Worm (Caenorhabditis elegans) whole organism, midembryonic: ENCODE measurements around the gene ntl-4.

Experiments used
- cog-1 ChIP-seq: sonication (generic microtip); optimal IDR thresholded peaks from 2 replicates; lab custom pipeline; 2016; ENCODE audit warnings: missing genetic modification characterization, missing compliant biosample characterization
- flt-1 ChIP-seq: fragments of 200-800 bp; sonication (Bioruptor generic); IDR thresholded peaks from 2 replicates; pipeline ENCODE4 v1.3.6; 2022; ENCODE audit warnings: missing genetic modification characterization, missing compliant biosample characterization
- med-1 ChIP-seq: sonication (generic microtip); optimal IDR thresholded peaks from 2 replicates; lab custom pipeline; 2017; ENCODE audit warnings: missing genetic modification characterization, mild to moderate bottlenecking, missing compliant biosample characterization, antibody characterized with exemption, missing genetic modification reagents; ENCODE audit not compliant: insufficient read depth
- tab-1 ChIP-seq: fragments of 200-800 bp; sonication (Bioruptor generic); IDR thresholded peaks from 2 replicates; pipeline ENCODE4 v1.3.6; 2022; ENCODE audit warnings: missing genetic modification characterization, missing compliant biosample characterization

DNA sequence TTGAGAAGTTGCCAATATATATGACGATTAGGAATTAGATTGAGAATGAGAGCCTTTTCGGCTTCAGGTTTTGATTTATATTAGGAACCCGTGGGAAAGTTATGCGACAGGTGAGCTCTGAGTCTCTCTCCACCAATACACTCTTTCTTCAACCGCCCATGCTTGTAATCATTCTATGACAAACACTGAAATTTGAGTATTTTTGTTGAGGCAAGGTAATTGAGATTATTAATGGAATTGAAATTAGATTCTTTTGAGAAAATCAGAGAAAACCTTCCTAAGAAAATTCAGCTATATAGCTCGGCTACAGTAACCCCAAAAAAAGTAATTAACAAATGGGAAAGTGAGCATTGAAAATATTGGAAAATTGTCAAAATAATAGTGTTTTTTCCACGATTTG lies 45.5 kb downstream of the ntl-4 start, which contains the start of gene ceh-19:
- no peak for TF ChIP-seq flt-1 (GFP tag; lab: Robert Waterston, UW)
- TF ChIP-seq tab-1 (GFP tag; lab: Robert Waterston, UW), result no peak
- TF ChIP-seq cog-1 (tag; lab: Kevin White, UChicago), result no peak
- TF ChIP-seq med-1 (GFP tag; lab: Kevin White, UChicago), result no peak
